Fruit fly (Drosophila melanogaster) whole organism, embryonic: Measurements from ENCODE around the gene CG15742.

ENCODE experiments used
- Asciz ChIP-seq: fragments of 200-800 bp; sonication (Bioruptor generic); optimal IDR thresholded peaks from 2 replicates; lab custom pipeline; 2017; ENCODE audit warnings: missing biosample characterization, mild to moderate bottlenecking, missing genetic modification characterization, missing genetic modification reagents
- Atf-2 ChIP-seq: fragments of 200-800 bp; sonication (Bioruptor generic); optimal IDR thresholded peaks from 2 replicates; lab custom pipeline; 2016; ENCODE audit warnings: missing biosample characterization, missing genetic modification characterization
- Bdp1 ChIP-seq: fragments of 200-800 bp; sonication (Bioruptor generic); optimal IDR thresholded peaks from 3 replicates; lab custom pipeline; 2016; ENCODE audit warnings: missing biosample characterization, missing genetic modification characterization
- Blimp-1 ChIP-seq: fragments of 200-800 bp; sonication (Bioruptor generic); optimal IDR thresholded peaks from 3 replicates; lab custom pipeline; 2018; ENCODE audit warnings: missing biosample characterization, missing genetic modification characterization, mild to moderate bottlenecking, moderate library complexity, missing genetic modification reagents
- CG11696 ChIP-seq: fragments of 200-800 bp; sonication (Bioruptor generic); IDR thresholded peaks from 2 replicates; pipeline ENCODE4 v1.3.6; 2022; ENCODE audit warnings: missing biosample characterization, missing genetic modification characterization
- CG12104 ChIP-seq: fragments of 200-800 bp; sonication (Bioruptor generic); optimal IDR thresholded peaks from 3 replicates; lab custom pipeline; 2016; ENCODE audit warnings: missing biosample characterization, missing genetic modification characterization
- CG13424 ChIP-seq: fragments of 200-800 bp; sonication (Bioruptor generic); optimal IDR thresholded peaks from 2 replicates; lab custom pipeline; 2019; ENCODE audit warnings: missing biosample characterization, mild to moderate bottlenecking, missing genetic modification characterization, moderate library complexity
- CG14667 ChIP-seq: fragments of 200-800 bp; sonication (Bioruptor generic); IDR thresholded peaks from 2 replicates; pipeline ENCODE4 v1.3.6; 2022; ENCODE audit warnings: missing biosample characterization, missing genetic modification characterization
- CG14860 ChIP-seq: fragments of 200-800 bp; sonication (Bioruptor generic); IDR thresholded peaks from 3 replicates; pipeline ENCODE4 v1.3.6; 2022; ENCODE audit warnings: missing biosample characterization, missing genetic modification characterization; ENCODE audit not compliant: partially characterized antibody
- CG16813 ChIP-seq: fragments of 200-800 bp; sonication (Bioruptor generic); IDR thresholded peaks from 3 replicates; pipeline ENCODE4 v1.3.6; 2022; ENCODE audit warnings: missing biosample characterization, missing genetic modification characterization; ENCODE audit not compliant: partially characterized antibody
- CG17802 ChIP-seq: fragments of 200-800 bp; sonication (Bioruptor generic); optimal IDR thresholded peaks from 2 replicates; lab custom pipeline; 2018; ENCODE audit warnings: missing biosample characterization, mild to moderate bottlenecking, missing genetic modification characterization, moderate library complexity
- CG18011 ChIP-seq: fragments of 200-800 bp; sonication (Bioruptor generic); optimal IDR thresholded peaks from 2 replicates; lab custom pipeline; 2017; ENCODE audit warnings: missing biosample characterization, missing genetic modification characterization, mild to moderate bottlenecking, moderate library complexity, missing genotype
- CG2199 ChIP-seq: fragments of 200-800 bp; sonication (Bioruptor generic); IDR thresholded peaks from 3 replicates; pipeline ENCODE4 v1.3.6; 2022; ENCODE audit warnings: missing biosample characterization, missing genetic modification characterization
- CG2712 ChIP-seq: fragments of 200-800 bp; optimal IDR thresholded peaks from 3 replicates; lab custom pipeline; 2019; ENCODE audit warnings: missing biosample characterization, mild to moderate bottlenecking, missing genetic modification characterization, moderate library complexity
- CG31365 ChIP-seq: fragments of 200-800 bp; sonication (Bioruptor generic); optimal IDR thresholded peaks from 2 replicates; lab custom pipeline; 2018; ENCODE audit warnings: missing biosample characterization, mild to moderate bottlenecking, missing genetic modification characterization
- CG4360 ChIP-seq: fragments of 200-800 bp; sonication (Bioruptor generic); IDR thresholded peaks from 2 replicates; pipeline ENCODE4 v1.3.6; 2022; ENCODE audit warnings: missing biosample characterization, missing genetic modification characterization
- CG6254 ChIP-seq: fragments of 200-800 bp; sonication (Bioruptor generic); optimal IDR thresholded peaks from 3 replicates; lab custom pipeline; 2017; ENCODE audit warnings: mild to moderate bottlenecking, missing biosample characterization, missing genetic modification reagents, missing genetic modification characterization
- CG6654 ChIP-seq: fragments of 200-800 bp; sonication (Bioruptor generic); optimal IDR thresholded peaks from 2 replicates; lab custom pipeline; 2017; ENCODE audit warnings: missing biosample characterization, mild to moderate bottlenecking, missing genetic modification characterization
- CG6813 ChIP-seq: fragments of 200-800 bp; sonication (Bioruptor generic); optimal IDR thresholded peaks from 2 replicates; lab custom pipeline; 2017; ENCODE audit warnings: missing biosample characterization, missing genetic modification characterization, mild to moderate bottlenecking, moderate library complexity, missing genetic modification reagents
- CG7271 ChIP-seq: fragments of 200-800 bp; sonication (Bioruptor generic); optimal IDR thresholded peaks from 2 replicates; lab custom pipeline; 2018; ENCODE audit warnings: missing biosample characterization, mild to moderate bottlenecking, missing genetic modification characterization, moderate library complexity
- CG9609 ChIP-seq: fragments of 200-800 bp; sonication (Bioruptor generic); optimal IDR thresholded peaks from 3 replicates; lab custom pipeline; 2016; ENCODE audit warnings: missing biosample characterization, missing genetic modification characterization
- Dad ChIP-seq: fragments of 200-800 bp; sonication (Bioruptor generic); optimal IDR thresholded peaks from 3 replicates; lab custom pipeline; 2016; ENCODE audit warnings: missing biosample characterization, missing genetic modification characterization
- Dbx ChIP-seq: fragments of 200-800 bp; sonication (Bioruptor generic); IDR thresholded peaks from 3 replicates; pipeline ENCODE4 v1.3.6; 2022; ENCODE audit warnings: missing biosample characterization, missing genetic modification characterization
- Deaf1 ChIP-seq: fragments of 200-800 bp; optimal IDR thresholded peaks from 3 replicates; lab custom pipeline; 2019; ENCODE audit warnings: missing biosample characterization, mild to moderate bottlenecking, missing genetic modification characterization, moderate library complexity
- Dek ChIP-seq: fragments of 200-800 bp; sonication (Bioruptor generic); optimal IDR thresholded peaks from 3 replicates; lab custom pipeline; 2019; ENCODE audit warnings: missing biosample characterization, mild to moderate bottlenecking, missing genetic modification characterization, moderate library complexity
- Dip3 ChIP-seq: fragments of 200-800 bp; sonication (Bioruptor generic); optimal IDR thresholded peaks from 3 replicates; lab custom pipeline; 2016; ENCODE audit warnings: missing biosample characterization, missing genetic modification characterization
- Dp ChIP-seq: fragments of 200-800 bp; sonication (Bioruptor generic); optimal IDR thresholded peaks from 2 replicates; lab custom pipeline; 2018; ENCODE audit warnings: missing biosample characterization, mild to moderate bottlenecking, missing genetic modification characterization, moderate library complexity
- Fer3 ChIP-seq: fragments of 200-800 bp; sonication (Bioruptor generic); optimal IDR thresholded peaks from 2 replicates; lab custom pipeline; 2018; ENCODE audit warnings: missing biosample characterization, mild to moderate bottlenecking, missing genetic modification characterization, moderate library complexity
- Gsc ChIP-seq: fragments of 200-800 bp; sonication (Bioruptor generic); IDR thresholded peaks from 2 replicates; pipeline ENCODE4 v1.3.6; 2022; ENCODE audit warnings: missing biosample characterization, missing genetic modification characterization
- H2.0 ChIP-seq: fragments of 200-800 bp; sonication (Bioruptor generic); IDR thresholded peaks from 2 replicates; pipeline ENCODE4 v1.3.6; 2022; ENCODE audit warnings: missing biosample characterization, missing genetic modification characterization
- Hmx ChIP-seq: fragments of 200-800 bp; sonication (Bioruptor generic); optimal IDR thresholded peaks from 2 replicates; lab custom pipeline; 2016; ENCODE audit warnings: missing biosample characterization, missing genetic modification characterization
- Hr78 ChIP-seq, 2 experiments: fragments of 200-800 bp in 1 of 2; fragments of >200 bp in 1 of 2; sonication (Bioruptor generic) in 1 of 2; optimal IDR thresholded peaks; 2 replicates each; lab custom pipeline; 2017 to 2019; ENCODE audit warnings: missing biosample characterization in 2 of 2, missing genetic modification characterization in 2 of 2, mild to moderate bottlenecking in 1 of 2, moderate library complexity in 1 of 2
- Lim3 ChIP-seq: fragments of 200-800 bp; sonication (Bioruptor generic); IDR thresholded peaks from 2 replicates; pipeline ENCODE4 v1.3.6; 2022; ENCODE audit warnings: missing biosample characterization, missing genetic modification characterization
- Pdp1 ChIP-seq, 2 experiments: fragments of 200-800 bp; sonication (Bioruptor generic); optimal IDR thresholded peaks; 3 replicates each; lab custom pipeline; 2016; ENCODE audit warnings: missing biosample characterization in 2 of 2, missing genetic modification characterization in 2 of 2, mild to moderate bottlenecking in 1 of 2, moderate library complexity in 1 of 2
- Stat92E ChIP-seq, 3 experiments: fragments of >200 bp in 2 of 3; fragments of 200-800 bp in 1 of 3; sonication (Bioruptor generic) in 1 of 3; optimal IDR thresholded peaks; 2 replicates each; lab custom pipeline; 2017 to 2019; ENCODE audit warnings: missing biosample characterization in 3 of 3, missing genetic modification characterization in 3 of 3, mild to moderate bottlenecking in 1 of 3, moderate library complexity in 1 of 3
- YL-1 ChIP-seq: fragments of 200-800 bp; sonication (Bioruptor generic); optimal IDR thresholded peaks from 3 replicates; lab custom pipeline; 2017; ENCODE audit warnings: missing biosample characterization, mild to moderate bottlenecking, missing genetic modification characterization
- chm ChIP-seq: fragments of 200-800 bp; sonication (Bioruptor generic); IDR thresholded peaks from 2 replicates; pipeline ENCODE4 v1.3.6; 2022; ENCODE audit warnings: missing biosample characterization, missing genetic modification characterization
- dm ChIP-seq: fragments of 200-800 bp; sonication (Bioruptor generic); optimal IDR thresholded peaks from 3 replicates; lab custom pipeline; 2016; ENCODE audit warnings: missing biosample characterization, missing genetic modification characterization
- dysf ChIP-seq: fragments of 200-800 bp; sonication (Bioruptor generic); IDR thresholded peaks from 3 replicates; pipeline ENCODE4 v1.3.6; 2022; ENCODE audit warnings: missing biosample characterization, missing genetic modification characterization
- esg ChIP-seq: fragments of 200-800 bp; sonication (Bioruptor generic); conservative IDR thresholded peaks from 2 replicates; pipeline ENCODE4 v1.3.6; 2022; ENCODE audit warnings: missing biosample characterization, missing genetic modification characterization
- gfzf ChIP-seq: fragments of 200-800 bp; sonication (Bioruptor generic); optimal IDR thresholded peaks from 2 replicates; lab custom pipeline; 2016; ENCODE audit warnings: missing biosample characterization, mild to moderate bottlenecking, missing genetic modification characterization, moderate library complexity
- jigr1 ChIP-seq: fragments of 200-800 bp; sonication (Bioruptor generic); IDR thresholded peaks from 3 replicates; pipeline ENCODE4 v1.3.6; 2022; ENCODE audit warnings: missing biosample characterization, missing genetic modification characterization
- lola ChIP-seq, 3 experiments: fragments of >200 bp in 2 of 3; fragments of 200-800 bp in 1 of 3; sonication (Bioruptor generic) in 1 of 3; optimal IDR thresholded peaks; 2 replicates each; lab custom pipeline; 2017 to 2019; ENCODE audit warnings: missing biosample characterization in 3 of 3, missing genetic modification characterization in 3 of 3, mild to moderate bottlenecking in 1 of 3, moderate library complexity in 1 of 3
- oc ChIP-seq: fragments of 200-800 bp; sonication (Bioruptor generic); optimal IDR thresholded peaks from 2 replicates; lab custom pipeline; 2018; ENCODE audit warnings: missing biosample characterization, mild to moderate bottlenecking, missing genetic modification characterization, moderate library complexity
- row ChIP-seq: fragments of 200-800 bp; sonication (Bioruptor generic); IDR thresholded peaks from 3 replicates; pipeline ENCODE4 v1.3.6; 2022; ENCODE audit warnings: missing biosample characterization, missing genetic modification characterization
- run ChIP-seq: fragments of 200-800 bp; sonication (Bioruptor generic); optimal IDR thresholded peaks from 3 replicates; lab custom pipeline; 2018; ENCODE audit warnings: missing biosample characterization, mild to moderate bottlenecking, missing genetic modification characterization
- sima ChIP-seq: fragments of 200-800 bp; sonication (Bioruptor generic); optimal IDR thresholded peaks from 2 replicates; lab custom pipeline; 2016; ENCODE audit warnings: missing biosample characterization, missing genetic modification characterization
- tin ChIP-seq: fragments of 200-800 bp; sonication (Bioruptor generic); optimal IDR thresholded peaks from 3 replicates; lab custom pipeline; 2016; ENCODE audit warnings: missing biosample characterization, missing genetic modification characterization
- tup ChIP-seq: fragments of 200-800 bp; sonication (Bioruptor generic); optimal IDR thresholded peaks from 2 replicates; lab custom pipeline; 2016; ENCODE audit warnings: missing biosample characterization, mild to moderate bottlenecking, missing genetic modification characterization, moderate library complexity
- vvl ChIP-seq: fragments of 200-800 bp; sonication (Bioruptor generic); IDR thresholded peaks from 2 replicates; pipeline ENCODE4 v1.3.6; 2022; ENCODE audit warnings: missing biosample characterization, missing genetic modification characterization

The CG15742 gene

DNA sequence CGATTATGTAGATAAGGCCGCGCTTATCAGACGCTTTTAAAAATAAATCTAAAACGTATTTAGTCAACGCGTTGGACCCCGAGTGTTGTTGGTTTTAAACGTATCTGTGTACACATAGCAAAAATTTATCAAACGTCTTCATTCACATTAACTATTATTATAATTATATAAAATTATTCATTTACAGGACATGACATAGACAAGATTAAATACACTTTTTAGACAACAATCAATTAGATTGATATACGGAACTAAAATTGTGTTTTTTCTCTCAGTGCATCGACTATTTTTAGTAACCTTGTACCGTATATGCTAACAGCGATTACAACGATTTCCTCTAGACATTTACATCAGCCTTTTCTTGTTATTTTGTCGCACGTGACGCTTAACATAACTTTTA lies 18.4 kb upstream of the CG15742 start (continued):
- TF ChIP-seq Fer3 (tag; lab: Kevin White, UChicago): peak; percentile 88
- TF ChIP-seq run (tag; lab: Kevin White, UChicago): peak; percentile 49
- TF ChIP-seq CG13424 (tag; lab: Kevin White, UChicago): peak; percentile 74
- peak; percentile 61 for TF ChIP-seq Deaf1 (tag; lab: Kevin White, UChicago)
- TF ChIP-seq tup: no peak
- no peak for TF ChIP-seq CG9609 (GFP tag; lab: Kevin White, UChicago)
- peak; percentile 76 for TF ChIP-seq CG2712 (tag; lab: Kevin White, UChicago)
- TF ChIP-seq tin (GFP tag; lab: Kevin White, UChicago): peak; percentile 56
- peak; percentile 69 for TF ChIP-seq CG6813 (GFP tag; lab: Kevin White, UChicago)
- TF ChIP-seq CG14667 (GFP tag; lab: Robert Waterston, UW): peak; percentile 60
- no peak for TF ChIP-seq Stat92E (GFP tag; optimal IDR thresholded peaks at IDR 0.05; lab: Kevin White, UChicago)
- peak; percentile 22 for TF ChIP-seq CG6654 (GFP tag; lab: Kevin White, UChicago)
- TF ChIP-seq Atf-2 (GFP tag; lab: Kevin White, UChicago): no peak
- TF ChIP-seq Dp (GFP tag; lab: Kevin White, UChicago): no peak
- peak; percentile 90 for TF ChIP-seq row (GFP tag; lab: Robert Waterston, UW)
- TF ChIP-seq CG18011: no peak
- TF ChIP-seq CG7271 (tag; lab: Kevin White, UChicago): peak; percentile 15
- TF ChIP-seq lola (GFP tag; optimal IDR thresholded peaks at IDR 0.05; lab: Kevin White, UChicago): peak in 1 of 3 experiments; percentile 40
- 0 out of 2 replicates have a peak, but pooled peaks have one; percentile 25 for TF ChIP-seq CG4360
- no peak for TF ChIP-seq CG6254 (GFP tag; lab: Kevin White, UChicago)
- TF ChIP-seq Bdp1 (GFP tag; lab: Kevin White, UChicago): no peak
- TF ChIP-seq CG16813 (GFP tag; lab: Robert Waterston, UW): no peak
- TF ChIP-seq dysf: peak; percentile 87
- no peak for TF ChIP-seq Lim3 (GFP tag; lab: Robert Waterston, UW)
- TF ChIP-seq YL-1: no peak
- no peak for TF ChIP-seq sima (GFP tag; lab: Kevin White, UChicago)
- peak; percentile 67; the same call in 1 of the 2 replicates for TF ChIP-seq CG11696
- TF ChIP-seq Pdp1 (GFP tag; optimal IDR thresholded peaks at IDR 0.05; lab: Kevin White, UChicago): no peak
- TF ChIP-seq Dek: peak; percentile 80
- TF ChIP-seq jigr1 (GFP tag; lab: Robert Waterston, UW): no peak
- TF ChIP-seq CG17802 (tag; lab: Kevin White, UChicago): no peak
- TF ChIP-seq CG14860: no peak
- no peak for TF ChIP-seq Hr78 (GFP tag; optimal IDR thresholded peaks at IDR 0.05; lab: Kevin White, UChicago)
- peak; percentile 81 for TF ChIP-seq vvl (GFP tag; lab: Robert Waterston, UW)
- TF ChIP-seq chm (GFP tag; lab: Robert Waterston, UW): peak; percentile 59; the same call in 1 of the 2 replicates
- TF ChIP-seq CG31365 (tag; lab: Kevin White, UChicago): no peak
- TF ChIP-seq Dip3 (GFP tag; lab: Kevin White, UChicago): no peak
- TF ChIP-seq Gsc: no peak
- TF ChIP-seq esg (GFP tag; lab: Robert Waterston, UW): peak; percentile 71
- TF ChIP-seq gfzf (GFP tag; lab: Kevin White, UChicago): no peak
- peak; percentile 78 for TF ChIP-seq Dbx (GFP tag; lab: Robert Waterston, UW)
- no peak for TF ChIP-seq CG2199 (GFP tag; lab: Robert Waterston, UW)
- peak; percentile 70 for TF ChIP-seq H2.0 (GFP tag; lab: Robert Waterston, UW)
- no peak for TF ChIP-seq dm (GFP tag; lab: Kevin White, UChicago)
- TF ChIP-seq oc: no peak
- peak; percentile 64 for TF ChIP-seq Blimp-1 (GFP tag; lab: Kevin White, UChicago)
- no peak for TF ChIP-seq Dad (GFP tag; lab: Kevin White, UChicago)
- peak; percentile 14 for TF ChIP-seq Asciz (GFP tag; lab: Kevin White, UChicago)
- TF ChIP-seq CG12104 (GFP tag; lab: Kevin White, UChicago): peak; percentile 51
- no peak for TF ChIP-seq Hmx (GFP tag; lab: Kevin White, UChicago)
